Worm (Caenorhabditis elegans): ENCODE results near the gene F58G6.7.

Gene F58G6.7

ce11 chrIV:9692874-9693273 is 38.8 kb downstream of the F58G6.7 start, which contains the start of gene twk-9:
Gene twk-9 (plus strand): TSS chrIV:9693174.
- TF ChIP-seq cog-1 (tag; optimal IDR thresholded peaks at IDR 0.05) (no peak), tab-1 (GFP tag; IDR thresholded peaks at IDR 0.05) (no peak), klf-2 (GFP tag; conservative IDR thresholded peaks at IDR 0.05) (no peak), T22C8.4 (GFP tag; IDR thresholded peaks at IDR 0.05) (no peak), ztf-29 (GFP tag; IDR thresholded peaks at IDR 0.05) (no peak), flt-1 (GFP tag; IDR thresholded peaks at IDR 0.05) (no peak), ztf-23 (GFP tag; IDR thresholded peaks at IDR 0.05) (no peak), med-1 (GFP tag; optimal IDR thresholded peaks at IDR 0.05; ENCODE audit: insufficient read depth) (no peak), ref-1 (GFP tag; conservative IDR thresholded peaks at IDR 0.05) (no peak)

DNA sequence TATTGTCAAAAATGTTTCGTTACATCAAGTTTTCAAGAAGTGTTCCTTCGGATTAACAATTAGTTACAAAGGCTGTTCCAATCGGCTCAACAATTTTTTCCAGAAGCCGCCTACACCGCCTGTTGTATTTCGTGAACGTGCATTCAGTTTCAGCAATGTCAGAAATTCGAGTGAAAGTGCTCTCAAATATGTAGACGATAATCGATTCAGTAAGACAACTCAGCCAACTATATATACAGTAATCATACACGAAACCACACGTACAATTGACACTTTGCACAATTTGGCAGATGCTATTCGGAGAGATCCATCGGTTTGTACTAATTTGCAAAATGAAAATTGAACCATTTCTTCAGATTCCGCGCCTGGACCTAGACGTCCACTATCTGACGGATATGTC is 42.4 kb downstream of the F58G6.7 start:
- TF ChIP-seq ztf-29 (GFP tag; IDR thresholded peaks at IDR 0.05) (no peak), T22C8.4 (GFP tag; IDR thresholded peaks at IDR 0.05) (no peak), cog-1 (tag; optimal IDR thresholded peaks at IDR 0.05) (no peak), klf-2 (GFP tag; conservative IDR thresholded peaks at IDR 0.05) (no peak), tab-1 (GFP tag; IDR thresholded peaks at IDR 0.05) (no peak), ref-1 (GFP tag; conservative IDR thresholded peaks at IDR 0.05) (no peak), med-1 (GFP tag; optimal IDR thresholded peaks at IDR 0.05; ENCODE audit: insufficient read depth) (no peak), ztf-23 (GFP tag; IDR thresholded peaks at IDR 0.05) (no peak), flt-1 (GFP tag; IDR thresholded peaks at IDR 0.05) (no peak)

ce11 chrIV:9697869-9698268 is 43.8 kb downstream of the F58G6.7 start:
- TF ChIP-seq T22C8.4 (GFP tag; IDR thresholded peaks at IDR 0.05) (no peak), med-1 (GFP tag; optimal IDR thresholded peaks at IDR 0.05; ENCODE audit: insufficient read depth) (no peak), ref-1 (GFP tag; conservative IDR thresholded peaks at IDR 0.05) (no peak), cog-1 (tag; optimal IDR thresholded peaks at IDR 0.05) (no peak), klf-2 (GFP tag; conservative IDR thresholded peaks at IDR 0.05) (no peak), ztf-29 (GFP tag; IDR thresholded peaks at IDR 0.05) (no peak), ztf-23 (GFP tag; IDR thresholded peaks at IDR 0.05) (no peak), flt-1 (GFP tag; IDR thresholded peaks at IDR 0.05) (no peak), tab-1 (GFP tag; IDR thresholded peaks at IDR 0.05) (no peak)

DNA sequence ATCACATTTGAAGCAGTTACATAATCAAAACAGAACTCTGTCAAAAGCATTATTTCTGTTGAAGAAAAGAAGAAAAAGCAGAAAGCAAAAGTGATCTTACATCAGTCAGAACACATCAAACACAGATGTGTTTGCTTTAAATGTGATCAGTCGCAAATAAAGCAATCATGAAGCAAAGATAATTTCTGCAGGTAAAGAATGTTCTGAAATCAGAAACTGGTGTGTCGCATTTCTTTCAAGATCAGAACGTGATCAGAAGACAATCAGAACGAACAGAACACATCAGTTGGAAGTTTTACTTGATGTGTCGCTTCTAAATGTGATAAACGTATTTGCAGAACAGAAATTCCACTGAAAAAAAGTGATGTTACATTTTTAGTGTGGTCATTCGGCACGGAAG is 44.9 kb downstream of the F58G6.7 start:
- TF ChIP-seq flt-1 (GFP tag; IDR thresholded peaks at IDR 0.05) (no peak), klf-2 (GFP tag; conservative IDR thresholded peaks at IDR 0.05) (no peak), ztf-29 (GFP tag; IDR thresholded peaks at IDR 0.05) (no peak), tab-1 (GFP tag; IDR thresholded peaks at IDR 0.05) (no peak)
